Worm (Caenorhabditis elegans) whole organism, L4 larva: ENCODE measurements around the gene Y38H6C.15.

ENCODE experiments used
- D1046.2 ChIP-seq: fragments of 200-800 bp; sonication (Bioruptor generic); IDR thresholded peaks from 2 replicates; pipeline ENCODE4 v1.3.6; 2022; ENCODE audit warnings: missing genetic modification characterization, missing compliant biosample characterization
- F44E2.7 ChIP-seq: fragments of 200-800 bp; sonication (Bioruptor generic); IDR thresholded peaks from 2 replicates; pipeline ENCODE4 v2.1.2; 2022; ENCODE audit warnings: missing genetic modification characterization, missing compliant biosample characterization
- F49E8.2 ChIP-seq: sonication (generic microtip); optimal IDR thresholded peaks from 2 replicates; lab custom pipeline; 2016; ENCODE audit warnings: missing compliant biosample characterization, mild to moderate bottlenecking, missing genetic modification characterization, borderline replicate concordance
- T26A8.4 ChIP-seq: fragments of 200-800 bp; sonication (Bioruptor generic); IDR thresholded peaks from 2 replicates; pipeline ENCODE4 v1.3.6; 2022; ENCODE audit warnings: missing genetic modification characterization, missing compliant biosample characterization
- Y105C5A.15 ChIP-seq: fragments of 200-800 bp; sonication (Bioruptor generic); IDR thresholded peaks from 2 replicates; pipeline ENCODE4 v1.3.6; 2022; ENCODE audit warnings: missing genetic modification characterization, missing compliant biosample characterization
- Y48G9A.11 ChIP-seq: fragments of 200-800 bp; sonication (Bioruptor generic); IDR thresholded peaks from 2 replicates; pipeline ENCODE4 v1.3.6; 2022; ENCODE audit warnings: missing genetic modification reagents, missing genetic modification characterization, missing compliant biosample characterization
- Y5F2A.4 ChIP-seq: fragments of 200-800 bp; sonication (Bioruptor generic); optimal IDR thresholded peaks from 2 replicates; lab custom pipeline; 2018; ENCODE audit warnings: mild to moderate bottlenecking, missing genetic modification characterization, missing compliant biosample characterization
- aha-1 ChIP-seq: fragments of 150-350 bp; peaks from one replicate; lab custom pipeline; 2014; ENCODE audit warnings: missing biosample characterization, missing genetic modification characterization
- aly-2 ChIP-seq: sonication (generic microtip); optimal IDR thresholded peaks from 2 replicates; lab custom pipeline; 2018; ENCODE audit warnings: missing biosample characterization, missing genetic modification characterization
- ama-1 ChIP-seq: fragments of 150-350 bp; optimal IDR thresholded peaks from 2 replicates; lab custom pipeline; 2014; ENCODE audit warnings: inconsistent platforms, mixed read lengths
- arid-1 ChIP-seq: fragments of 200-800 bp; sonication (Bioruptor generic); conservative IDR thresholded peaks from 2 replicates; pipeline ENCODE4 v1.3.6; 2022; ENCODE audit warnings: missing genetic modification reagents, missing genetic modification characterization, missing compliant biosample characterization
- ceh-20 ChIP-seq: fragments of 200-800 bp; sonication (Bioruptor generic); IDR thresholded peaks from 2 replicates; pipeline ENCODE4 v1.3.6; 2022; ENCODE audit warnings: missing genetic modification reagents, missing genetic modification characterization, missing compliant biosample characterization
- ceh-32 ChIP-seq: sonication (generic microtip); optimal IDR thresholded peaks from 2 replicates; lab custom pipeline; 2016; ENCODE audit warnings: mild to moderate bottlenecking, missing genetic modification characterization, missing compliant biosample characterization; ENCODE audit not compliant: poor library complexity
- ceh-44 ChIP-seq: fragments of 200-800 bp; sonication (Bioruptor generic); IDR thresholded peaks from 2 replicates; pipeline ENCODE4 v1.3.6; 2022; ENCODE audit warnings: missing genetic modification reagents, missing genetic modification characterization, missing compliant biosample characterization
- ceh-62 ChIP-seq: sonication (generic microtip); optimal IDR thresholded peaks from 2 replicates; lab custom pipeline; 2017; ENCODE audit warnings: missing biosample characterization, missing genetic modification characterization
- ces-1 ChIP-seq: fragments of 150-350 bp; sonication (generic microtip); optimal IDR thresholded peaks from 4 replicates; lab custom pipeline; 2014; ENCODE audit warnings: missing biosample characterization, missing genetic modification reagents, missing genetic modification characterization
- ctbp-1 ChIP-seq: fragments of 200-800 bp; sonication (Bioruptor generic); IDR thresholded peaks from 2 replicates; pipeline ENCODE4 v1.3.6; 2022; ENCODE audit warnings: missing genetic modification reagents, missing genetic modification characterization, missing compliant biosample characterization
- daf-12 ChIP-seq: fragments of 150-350 bp; optimal IDR thresholded peaks from 2 replicates; lab custom pipeline; 2014; ENCODE audit warnings: missing biosample characterization, missing genetic modification reagents, missing genetic modification characterization
- daf-19 ChIP-seq: fragments of 200-800 bp; sonication (Bioruptor generic); conservative IDR thresholded peaks from 2 replicates; pipeline ENCODE4 v1.3.6; 2022; ENCODE audit warnings: missing genetic modification characterization, missing compliant biosample characterization
- daf-8 ChIP-seq: fragments of 200-800 bp; sonication (Bioruptor generic); IDR thresholded peaks from 2 replicates; pipeline ENCODE4 v1.3.6; 2022; ENCODE audit warnings: missing genetic modification characterization, missing compliant biosample characterization
- dmd-8 ChIP-seq: fragments of 200-800 bp; sonication (Bioruptor generic); IDR thresholded peaks from 2 replicates; pipeline ENCODE4 v1.3.6; 2022; ENCODE audit warnings: missing genetic modification characterization, missing compliant biosample characterization
- dve-1 ChIP-seq: sonication (generic microtip); optimal IDR thresholded peaks from 2 replicates; lab custom pipeline; 2017; ENCODE audit warnings: antibody characterized with exemption, mild to moderate bottlenecking, missing genetic modification characterization, missing compliant biosample characterization; ENCODE audit not compliant: insufficient read depth
- egl-27 ChIP-seq: sonication (generic microtip); optimal IDR thresholded peaks from 3 replicates; lab custom pipeline; 2017; ENCODE audit warnings: missing biosample characterization, missing genetic modification reagents, missing genetic modification characterization
- fkh-10 ChIP-seq: fragments of 150-350 bp; optimal IDR thresholded peaks from 2 replicates; lab custom pipeline; 2014; ENCODE audit warnings: missing biosample characterization, missing genetic modification reagents, missing genetic modification characterization
- fos-1 ChIP-seq: fragments of 150-350 bp; optimal IDR thresholded peaks from 2 replicates; lab custom pipeline; 2014; ENCODE audit warnings: missing biosample characterization, missing genetic modification characterization
- hif-1 ChIP-seq, 2 experiments: sonication (generic microtip); optimal IDR thresholded peaks; 2 replicates each; lab custom pipeline; 2016 to 2017; ENCODE audit warnings: missing compliant biosample characterization in 2 of 2, missing genetic modification characterization in 2 of 2, missing genetic modification reagents in 2 of 2, missing genotype in 2 of 2, mild to moderate bottlenecking in 1 of 2
- hlh-30 ChIP-seq: sonication (generic microtip); optimal IDR thresholded peaks from 2 replicates; lab custom pipeline; 2017; ENCODE audit warnings: antibody characterized with exemption, mild to moderate bottlenecking, missing genetic modification characterization, missing compliant biosample characterization; ENCODE audit not compliant: insufficient read depth
- hmg-1.1 ChIP-seq: fragments of 200-800 bp; sonication (Bioruptor generic); IDR thresholded peaks from 2 replicates; pipeline ENCODE4 v1.3.6; 2022; ENCODE audit warnings: missing genetic modification reagents, missing genetic modification characterization, missing compliant biosample characterization
- lim-7 ChIP-seq: fragments of 200-800 bp; sonication (Bioruptor generic); IDR thresholded peaks from 2 replicates; pipeline ENCODE4 v1.3.6; 2022; ENCODE audit warnings: missing genetic modification characterization, missing compliant biosample characterization
- lin-29 ChIP-seq: fragments of 200-800 bp; sonication (Bioruptor generic); IDR thresholded peaks from 2 replicates; pipeline ENCODE4 v1.3.6; 2022; ENCODE audit warnings: missing genetic modification reagents, missing genetic modification characterization, missing compliant biosample characterization
- lir-3 ChIP-seq: sonication (generic microtip); optimal IDR thresholded peaks from 2 replicates; lab custom pipeline; 2016; ENCODE audit warnings: mild to moderate bottlenecking, missing genetic modification characterization, missing compliant biosample characterization
- lsy-2 ChIP-seq, 2 experiments: fragments of 150-350 bp in 1 of 2; sonication (generic microtip) in 1 of 2; optimal IDR thresholded peaks; 2 replicates each; lab custom pipeline; 2014 to 2017; ENCODE audit warnings: missing biosample characterization in 2 of 2, missing genetic modification characterization in 2 of 2
- madf-9 ChIP-seq: fragments of 200-800 bp; sonication (Bioruptor generic); conservative IDR thresholded peaks from 2 replicates; pipeline ENCODE4 v1.3.6; 2022; ENCODE audit warnings: missing genetic modification reagents, missing genetic modification characterization, missing compliant biosample characterization
- mep-1 ChIP-seq: fragments of 150-350 bp; sonication (generic microtip); optimal IDR thresholded peaks from 3 replicates; lab custom pipeline; 2014; ENCODE audit warnings: missing biosample characterization, missing genetic modification characterization
- mes-2 ChIP-seq: sonication (generic microtip); optimal IDR thresholded peaks from 2 replicates; lab custom pipeline; 2016; ENCODE audit warnings: missing genotype, mild to moderate bottlenecking, missing genetic modification characterization, missing compliant biosample characterization; ENCODE audit not compliant: poor library complexity, severe bottlenecking
- mxl-3 ChIP-seq: fragments of 200-800 bp; sonication (Bioruptor generic); optimal IDR thresholded peaks from 2 replicates; lab custom pipeline; 2018; ENCODE audit warnings: mild to moderate bottlenecking, missing genetic modification characterization, missing compliant biosample characterization
- nhr-10 ChIP-seq: fragments of 150-350 bp; optimal IDR thresholded peaks from 2 replicates; lab custom pipeline; 2014; ENCODE audit warnings: missing biosample characterization, missing genetic modification characterization
- nhr-111 ChIP-seq: fragments of 200-800 bp; sonication (Bioruptor generic); optimal IDR thresholded peaks from 2 replicates; lab custom pipeline; 2018; ENCODE audit warnings: mild to moderate bottlenecking, missing genetic modification characterization, missing compliant biosample characterization
- nhr-41 ChIP-seq: fragments of 200-800 bp; sonication (Bioruptor generic); IDR thresholded peaks from 2 replicates; pipeline ENCODE4 v1.3.6; 2022; ENCODE audit warnings: missing genetic modification reagents, missing genetic modification characterization, missing compliant biosample characterization
- snpc-1.2 ChIP-seq: fragments of 200-800 bp; sonication (Bioruptor generic); IDR thresholded peaks from 2 replicates; pipeline ENCODE4 v1.3.6; 2022; ENCODE audit warnings: missing genetic modification reagents, missing genetic modification characterization, missing compliant biosample characterization
- spr-1 ChIP-seq: sonication (generic microtip); optimal IDR thresholded peaks from 2 replicates; lab custom pipeline; 2016; ENCODE audit warnings: mild to moderate bottlenecking, missing genetic modification characterization, missing compliant biosample characterization
- tra-1 ChIP-seq: fragments of 200-800 bp; sonication (Bioruptor generic); IDR thresholded peaks from 2 replicates; pipeline ENCODE4 v1.3.6; 2022; ENCODE audit warnings: missing genetic modification reagents, missing genetic modification characterization, missing compliant biosample characterization
- unc-62 ChIP-seq, 3 experiments: fragments of 150-350 bp in 1 of 3; sonication (generic microtip); optimal IDR thresholded peaks in 2 of 3; peaks in 1 of 3; 1 replicate in 1 of 3; 2 replicates in 2 of 3; lab custom pipeline; 2014 to 2017; ENCODE audit warnings: missing biosample characterization in 3 of 3, missing genetic modification characterization in 3 of 3, missing genetic modification reagents in 3 of 3, missing genotype in 1 of 3
- vab-7 ChIP-seq: fragments of 200-800 bp; sonication (Bioruptor generic); IDR thresholded peaks from 2 replicates; pipeline ENCODE4 v1.3.6; 2022; ENCODE audit warnings: missing genetic modification reagents, missing genetic modification characterization, missing compliant biosample characterization
- zag-1 ChIP-seq: fragments of 150-350 bp; optimal IDR thresholded peaks from 2 replicates; lab custom pipeline; 2014; ENCODE audit warnings: missing biosample characterization, missing genetic modification characterization
- zfp-3 ChIP-seq: fragments of 200-800 bp; sonication (Bioruptor generic); conservative IDR thresholded peaks from 2 replicates; pipeline ENCODE4 v1.3.6; 2022; ENCODE audit warnings: missing genetic modification reagents, missing genetic modification characterization, missing compliant biosample characterization
- zip-11 ChIP-seq: fragments of 200-800 bp; sonication (Bioruptor generic); IDR thresholded peaks from 2 replicates; pipeline ENCODE4 v1.3.6; 2022; ENCODE audit warnings: missing genetic modification characterization, missing compliant biosample characterization
- zip-2 ChIP-seq: fragments of 150-350 bp; optimal IDR thresholded peaks from 2 replicates; lab custom pipeline; 2014; ENCODE audit warnings: missing biosample characterization, missing genetic modification characterization
- ztf-11 ChIP-seq: fragments of 150-350 bp; optimal IDR thresholded peaks from 2 replicates; lab custom pipeline; 2014; ENCODE audit warnings: missing biosample characterization, missing genetic modification characterization

The Y38H6C.15 gene

ce11 chrV:20493271-20494231 is 42.6 kb downstream of the Y38H6C.15 start, which contains the start of gene B0250.5 (continued):
- TF ChIP-seq aly-2 (no peak), egl-27 (tag; lab: Kevin White, UChicago) (no peak), fos-1 (tag; lab: Kevin White, UChicago) (no peak), Y5F2A.4 (GFP tag; lab: Kevin White, UChicago) (no peak), hlh-30 (tag; lab: Kevin White, UChicago) (peak; percentile 35), zfp-3 (no peak), snpc-1.2 (GFP tag; lab: Robert Waterston, UW) (no peak), daf-8 (GFP tag; lab: Robert Waterston, UW) (no peak), ceh-44 (GFP tag; lab: Robert Waterston, UW) (no peak), nhr-10 (tag; lab: Kevin White, UChicago) (no peak), nhr-111 (GFP tag; lab: Kevin White, UChicago) (no peak), daf-19 (GFP tag; lab: Robert Waterston, UW) (no peak), D1046.2 (GFP tag; lab: Robert Waterston, UW) (no peak), vab-7 (GFP tag; lab: Robert Waterston, UW) (no peak), hmg-1.1 (no peak), unc-62 (GFP tag; optimal IDR thresholded peaks at IDR 0.05 in 1 of 2; lab: Kevin White, UChicago) (no peak), unc-62 (tag; optimal IDR thresholded peaks at IDR 0.05; lab: Kevin White, UChicago) (no peak), Y105C5A.15 (GFP tag; lab: Robert Waterston, UW) (no peak), aha-1 (tag; lab: Kevin White, UChicago) (no peak), lir-3 (tag; lab: Kevin White, UChicago) (no peak), daf-12 (tag; lab: Kevin White, UChicago) (no peak), ceh-62 (tag; lab: Kevin White, UChicago) (no peak), mep-1 (tag; lab: Kevin White, UChicago) (peak; percentile 17), fkh-10 (GFP tag; lab: Kevin White, UChicago) (no peak), dmd-8 (GFP tag; lab: Robert Waterston, UW) (no peak), dve-1 (tag; lab: Kevin White, UChicago) (peak; percentile 45), T26A8.4 (GFP tag; lab: Robert Waterston, UW) (no peak), ceh-20 (GFP tag; lab: Robert Waterston, UW) (no peak), spr-1 (tag; lab: Kevin White, UChicago) (no peak), ces-1 (no peak), ceh-32 (no peak), lsy-2 (tag; optimal IDR thresholded peaks at IDR 0.05; lab: Kevin White, UChicago) (peak in 1 of 2 experiments; percentile 54), zip-2 (tag; lab: Kevin White, UChicago) (no peak), zag-1 (tag; lab: Kevin White, UChicago) (no peak), zip-11 (no peak), hif-1 (tag; optimal IDR thresholded peaks at IDR 0.05; lab: Kevin White, UChicago) (peak in 1 of 2 experiments; percentile 35), ctbp-1 (no peak), F44E2.7 (0 out of 2 replicates have a peak, but pooled peaks have one; percentile 65), arid-1 (GFP tag; lab: Robert Waterston, UW) (no peak), lin-29 (GFP tag; lab: Robert Waterston, UW) (no peak), ama-1 (no peak), ztf-11 (tag; lab: Kevin White, UChicago) (no peak), madf-9 (no peak), F49E8.2 (no peak), tra-1 (no peak), mxl-3 (GFP tag; lab: Kevin White, UChicago) (no peak), mes-2 (tag; lab: Kevin White, UChicago) (no peak), lim-7 (GFP tag; lab: Robert Waterston, UW) (no peak), Y48G9A.11 (no peak), nhr-41 (GFP tag; lab: Robert Waterston, UW) (no peak)
